Worm (Caenorhabditis elegans): Measurements from ENCODE around the gene unc-69.

unc-69 gene

ce11 chrIII:10333961-10334542 lies 15.3 kb downstream of the unc-69 start, which contains the start of the genes jmjd-4 and mev-1 (continued):
- TF ChIP-seq nhr-25 (tag; optimal IDR thresholded peaks at IDR 0.05; ENCODE audit: borderline replicate concordance, insufficient read depth) = peak; percentile 40
- TF ChIP-seq hlh-30 (tag; optimal IDR thresholded peaks at IDR 0.05; ENCODE audit: insufficient read depth) = peak; percentile 82
- 0 out of 2 replicates have a peak, but pooled peaks have one; percentile 67 for TF ChIP-seq daf-19 (GFP tag; conservative IDR thresholded peaks at IDR 0.05)
- no peak for TF ChIP-seq gei-8 (GFP tag; optimal IDR thresholded peaks at IDR 0.05)
- TF ChIP-seq aly-2 (tag; optimal IDR thresholded peaks at IDR 0.05) = no peak
- TF ChIP-seq lim-7 (GFP tag; IDR thresholded peaks at IDR 0.05) = no peak
- peak; percentile 81 for TF ChIP-seq egl-43 (GFP tag; IDR thresholded peaks at IDR 0.05)
- no peak for TF ChIP-seq madf-5 (GFP tag; IDR thresholded peaks at IDR 0.05)
- peak; percentile 88 for TF ChIP-seq nhr-102 (tag; optimal IDR thresholded peaks at IDR 0.05)
- TF ChIP-seq Y48G9A.11 (GFP tag; IDR thresholded peaks at IDR 0.05) = no peak
- TF ChIP-seq fkh-10 (GFP tag; optimal IDR thresholded peaks at IDR 0.05) = peak; percentile 40
- peak; percentile 65 for TF ChIP-seq ctbp-1 (GFP tag; IDR thresholded peaks at IDR 0.05)
- no peak for TF ChIP-seq R02D3.7 (tag; optimal IDR thresholded peaks at IDR 0.05)
- no peak for TF ChIP-seq ZK337.2 (GFP tag; IDR thresholded peaks at IDR 0.05)
- TF ChIP-seq unc-130 (GFP tag; optimal IDR thresholded peaks at IDR 0.05) = peak; percentile 35
- no peak for TF ChIP-seq ztf-11 (tag; optimal IDR thresholded peaks at IDR 0.05)
- peak; percentile 58; the same call in 1 of the 2 replicates for TF ChIP-seq mxl-2 (GFP tag; conservative IDR thresholded peaks at IDR 0.05)
- peak; percentile 24 for TF ChIP-seq Y5F2A.4 (GFP tag; optimal IDR thresholded peaks at IDR 0.05)
- TF ChIP-seq nhr-28 (tag; optimal IDR thresholded peaks at IDR 0.05) = peak; percentile 47
- TF ChIP-seq php-3 (GFP tag; IDR thresholded peaks at IDR 0.05) = peak; percentile 69
- no peak for TF ChIP-seq F26F4.8 (GFP tag; conservative IDR thresholded peaks at IDR 0.05)
- TF ChIP-seq arid-1 (GFP tag; conservative IDR thresholded peaks at IDR 0.05) = peak; percentile 80; the same call in 1 of the 2 replicates
- peak; percentile 82 for TF ChIP-seq tra-1 (GFP tag; IDR thresholded peaks at IDR 0.05)
- peak; percentile 86 for TF ChIP-seq lin-13 (GFP tag; optimal IDR thresholded peaks at IDR 0.05)
- no peak for TF ChIP-seq zag-1 (tag; optimal IDR thresholded peaks at IDR 0.05)
- TF ChIP-seq ceh-28 (tag; optimal IDR thresholded peaks at IDR 0.05) = no peak
- peak in 1 of 2 experiments; percentile 55 for TF ChIP-seq daf-16 (GFP tag; optimal IDR thresholded peaks at IDR 0.05)
- TF ChIP-seq daf-16 (tag; optimal IDR thresholded peaks at IDR 0.05) = peak; percentile 84
- TF ChIP-seq hlh-11 (tag; optimal IDR thresholded peaks at IDR 0.05) = peak; percentile 90
- TF ChIP-seq ztf-7 (tag; optimal IDR thresholded peaks at IDR 0.05) = peak; percentile 5

DNA sequence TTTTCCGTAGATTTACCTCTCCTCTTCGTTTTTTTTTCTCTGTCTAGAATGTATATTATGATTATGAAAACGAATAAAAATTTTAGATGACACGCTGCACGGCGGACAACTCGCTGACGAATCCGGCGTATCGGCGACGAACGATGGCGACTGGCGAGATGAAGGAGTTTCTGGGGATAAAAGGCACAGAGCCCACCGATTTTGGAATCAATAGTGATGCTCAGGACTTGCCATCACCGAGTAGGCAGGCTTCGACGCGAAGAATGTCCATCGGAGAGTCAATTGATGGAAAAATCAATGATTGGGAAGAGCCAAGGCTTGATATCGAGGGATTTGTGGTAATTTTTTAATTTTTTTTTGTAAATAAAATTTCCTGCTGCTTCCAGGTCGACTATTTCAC lies 16.3 kb downstream of the unc-69 start, which contains the start of gene ced-9:
Gene ced-9 (plus strand): TSS at position 87 of the 400 bp plus-strand sequence.
- peak; percentile 97 for TF ChIP-seq aha-1 (tag)
- TF ChIP-seq lin-13 (GFP tag; optimal IDR thresholded peaks at IDR 0.05) = no peak

DNA sequence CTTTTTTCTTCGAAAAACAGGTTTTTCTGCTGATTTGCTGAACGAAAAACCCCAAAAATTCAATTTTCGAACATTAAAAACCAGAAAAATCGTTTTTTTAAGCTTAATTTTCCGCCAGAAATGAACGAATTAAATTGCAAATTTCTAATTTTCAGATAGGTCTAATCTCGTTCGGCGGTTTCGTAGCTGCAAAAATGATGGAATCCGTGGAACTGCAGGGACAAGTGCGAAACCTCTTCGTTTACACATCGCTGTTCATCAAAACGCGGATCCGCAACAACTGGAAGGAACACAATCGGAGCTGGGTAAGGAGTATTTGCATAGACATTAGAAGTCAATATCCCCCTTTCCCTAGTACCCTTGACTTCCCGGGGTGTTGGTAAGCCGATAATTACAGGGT lies 17.4 kb downstream of the unc-69 start:
- TF ChIP-seq jun-1 (tag; optimal IDR thresholded peaks at IDR 0.05) (no peak), unc-62 (GFP tag; optimal IDR thresholded peaks at IDR 0.05 in 1 of 2) (peak in 1 of 2 experiments; percentile 54), unc-62 (tag; optimal IDR thresholded peaks at IDR 0.05) (no peak), nhr-77 (tag; optimal IDR thresholded peaks at IDR 0.05) (no peak), mes-2 (tag; optimal IDR thresholded peaks at IDR 0.05; ENCODE audit: poor library complexity, severe bottlenecking) (no peak), aha-1 (tag) (peak; percentile 96), lin-29 (GFP tag; IDR thresholded peaks at IDR 0.05) (no peak)
